Worm (Caenorhabditis elegans): ENCODE data around the gene mpst-1.

The mpst-1 gene

ce11 chrV:11803518-11803994 is 23.3 kb downstream of the mpst-1 start:
- no peak for TF ChIP-seq unc-62 (GFP tag; optimal IDR thresholded peaks at IDR 0.05)

DNA sequence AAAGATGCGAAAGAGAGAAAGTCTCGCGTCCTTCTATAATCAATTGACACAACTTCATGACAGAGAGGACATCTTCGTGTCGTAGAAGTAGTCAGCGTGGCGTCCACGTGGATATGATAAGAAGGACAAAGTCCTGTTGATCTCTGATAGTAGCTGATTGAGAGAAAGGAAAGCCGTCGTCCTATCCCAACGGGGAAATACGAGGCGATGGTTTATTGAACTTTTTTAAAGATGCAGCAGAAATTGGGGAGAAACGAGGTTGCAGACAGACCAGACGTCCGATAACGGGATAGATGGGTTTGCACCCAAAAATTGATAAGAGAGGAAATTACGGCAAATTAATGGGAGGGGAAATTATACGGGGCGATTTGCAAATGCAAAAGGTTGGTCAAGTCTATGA is 24.4 kb downstream of the mpst-1 start:
- TF ChIP-seq unc-62 (GFP tag; optimal IDR thresholded peaks at IDR 0.05) = no peak

ce11 chrV:11801076-11801849 is 25.6 kb downstream of the mpst-1 start:
- no peak for TF ChIP-seq unc-62 (GFP tag; optimal IDR thresholded peaks at IDR 0.05)

- no peak for TF ChIP-seq unc-62 (GFP tag; optimal IDR thresholded peaks at IDR 0.05)
Observed at ce11 chrV:11800486-11800885, 26.4 kb downstream of the mpst-1 start.

ce11 chrV:11799252-11799822 is 27.5 kb downstream of the mpst-1 start:
- TF ChIP-seq unc-62 (GFP tag; optimal IDR thresholded peaks at IDR 0.05) = no peak

DNA sequence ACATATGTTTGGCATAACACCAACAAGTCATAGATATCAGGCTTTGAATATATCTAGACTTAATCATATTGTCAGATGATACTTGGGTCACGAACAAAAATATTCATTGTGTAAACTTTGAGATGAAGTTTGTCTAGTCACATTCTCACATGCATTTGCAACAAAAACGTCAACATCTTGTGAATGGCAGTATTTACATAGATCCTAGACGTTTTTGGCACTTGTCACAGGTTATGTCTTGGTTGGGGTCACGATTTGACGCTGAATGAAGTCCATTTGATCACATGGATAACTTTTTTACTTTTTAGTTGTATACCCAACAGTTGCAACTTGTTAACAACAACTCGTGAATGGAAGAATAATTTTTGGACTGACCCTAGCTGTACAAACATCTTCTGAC is 28.5 kb downstream of the mpst-1 start:
- TF ChIP-seq unc-62 (GFP tag; optimal IDR thresholded peaks at IDR 0.05) = no peak

DNA sequence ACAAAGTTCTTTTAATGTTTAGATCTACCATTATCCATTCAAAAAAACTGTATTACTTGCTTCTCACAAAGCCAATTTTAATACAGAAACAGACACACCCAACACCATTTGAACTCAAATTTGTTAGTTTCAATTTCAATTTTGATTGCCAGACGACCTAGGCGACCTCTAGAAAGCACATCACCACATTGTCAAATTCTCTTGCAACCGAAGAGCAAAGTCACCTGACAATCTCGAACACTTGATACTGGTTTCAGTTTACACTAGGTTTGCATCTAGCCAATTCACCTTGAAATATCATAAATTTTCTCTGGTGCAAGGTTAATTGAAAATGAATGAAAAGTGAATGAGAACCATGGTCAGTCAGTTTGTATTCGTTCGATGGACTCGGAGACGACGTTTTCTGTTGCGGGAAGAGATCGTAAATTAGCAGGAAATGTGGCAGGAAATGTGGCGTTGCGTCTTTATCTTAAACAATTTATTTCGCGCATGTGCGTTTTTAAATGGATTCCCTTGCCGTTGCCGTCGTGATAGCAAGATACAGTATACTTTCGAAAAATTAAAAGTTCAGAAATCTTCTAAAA is 29.5 kb downstream of the mpst-1 start:
- TF ChIP-seq unc-62 (GFP tag; optimal IDR thresholded peaks at IDR 0.05) = no peak

DNA sequence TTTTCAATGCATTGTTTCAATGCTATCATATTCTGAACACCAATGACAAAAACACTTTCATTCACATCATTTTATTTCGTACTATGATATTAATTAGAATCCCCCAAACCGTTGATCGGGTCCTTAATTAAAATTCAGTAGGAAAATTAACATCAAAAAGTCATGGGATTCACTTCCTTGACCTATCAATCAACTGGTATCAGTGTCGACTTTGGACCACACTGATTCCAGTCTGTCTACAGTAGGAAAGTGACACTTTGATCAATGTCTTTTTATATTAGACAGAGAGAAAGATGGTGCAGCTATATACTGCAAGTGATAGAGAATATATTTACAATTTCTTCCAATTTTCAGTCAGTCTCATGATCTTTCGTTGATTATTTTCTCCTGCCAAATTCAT is 30.5 kb downstream of the mpst-1 start:
- TF ChIP-seq unc-62 (GFP tag; optimal IDR thresholded peaks at IDR 0.05) = no peak

DNA sequence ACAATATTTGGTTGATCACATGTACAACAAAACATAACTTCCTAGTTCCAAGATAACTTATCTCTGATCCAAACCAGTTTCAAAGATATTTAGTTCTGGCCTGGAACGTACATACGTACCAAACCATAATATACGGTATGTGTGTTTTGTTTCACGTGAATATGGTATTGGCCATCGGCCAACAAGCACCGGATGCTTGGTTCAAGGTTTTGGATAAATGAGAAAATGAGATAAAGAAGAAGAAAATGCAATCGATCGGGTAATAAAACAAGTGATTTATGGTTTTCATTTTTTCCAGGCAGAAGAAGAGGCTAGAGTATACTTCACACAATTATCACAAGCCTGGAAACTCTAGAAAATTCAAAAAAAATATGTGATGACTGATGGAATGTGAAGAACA is 31.5 kb downstream of the mpst-1 start:
- TF ChIP-seq unc-62 (GFP tag; optimal IDR thresholded peaks at IDR 0.05) = no peak

DNA sequence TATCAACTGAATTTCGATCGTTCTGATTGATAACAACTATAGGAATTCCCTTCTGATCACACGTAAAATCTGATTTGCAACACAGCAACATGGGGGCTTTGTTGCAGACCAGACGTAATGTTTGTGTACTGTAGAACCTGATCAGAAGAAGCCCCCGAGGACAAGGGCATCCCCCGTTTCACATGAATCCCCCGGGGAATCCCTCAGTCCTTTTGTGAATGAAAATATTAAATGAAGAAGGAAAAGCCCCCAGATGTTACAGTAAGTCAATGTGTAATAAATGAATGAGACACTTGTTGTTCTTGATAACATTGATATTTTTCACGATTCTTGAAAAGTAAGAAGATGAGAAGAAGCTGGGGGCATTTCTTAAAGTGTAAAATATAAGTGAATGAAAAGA is 32.7 kb downstream of the mpst-1 start:
- TF ChIP-seq unc-62 (GFP tag; optimal IDR thresholded peaks at IDR 0.05) = no peak

ce11 chrV:11789474-11789873 is 37.4 kb downstream of the mpst-1 start, which contains the start of gene D2023.1:
Gene D2023.1 (plus strand): TSS chrV:11789550.
- TF ChIP-seq unc-62 (GFP tag; optimal IDR thresholded peaks at IDR 0.05) = no peak

ce11 chrV:11787742-11788238 is 39.1 kb downstream of the mpst-1 start, which contains the start of gene F55A11.8:
Gene F55A11.8 (plus strand): TSS chrV:11788188.
- TF ChIP-seq unc-62 (GFP tag; optimal IDR thresholded peaks at IDR 0.05) = no peak

DNA sequence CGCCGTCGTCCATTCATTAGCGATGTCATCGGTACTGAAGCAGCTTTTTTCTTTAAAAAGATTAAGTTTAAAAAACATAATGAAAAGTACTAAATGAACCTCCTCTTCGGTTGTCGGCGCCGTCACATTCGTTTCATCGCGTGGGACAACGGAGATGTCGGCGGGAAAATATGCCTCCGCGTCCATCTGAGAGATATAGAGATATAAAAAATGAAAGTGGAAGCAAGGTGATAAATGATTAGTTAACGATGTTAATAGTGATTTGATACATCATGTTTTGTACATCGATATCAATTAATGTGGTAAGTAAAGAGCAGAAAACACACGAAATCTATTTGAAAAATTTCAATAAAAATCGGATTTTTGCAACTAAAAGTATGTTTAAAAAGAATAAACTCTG is 39.6 kb downstream of the mpst-1 start, which contains the start of gene F55A11.7:
Gene F55A11.7, minus strand, starts transcription at position 186 of the 400 bp plus-strand sequence.
- no peak for TF ChIP-seq unc-62 (GFP tag; optimal IDR thresholded peaks at IDR 0.05)

DNA sequence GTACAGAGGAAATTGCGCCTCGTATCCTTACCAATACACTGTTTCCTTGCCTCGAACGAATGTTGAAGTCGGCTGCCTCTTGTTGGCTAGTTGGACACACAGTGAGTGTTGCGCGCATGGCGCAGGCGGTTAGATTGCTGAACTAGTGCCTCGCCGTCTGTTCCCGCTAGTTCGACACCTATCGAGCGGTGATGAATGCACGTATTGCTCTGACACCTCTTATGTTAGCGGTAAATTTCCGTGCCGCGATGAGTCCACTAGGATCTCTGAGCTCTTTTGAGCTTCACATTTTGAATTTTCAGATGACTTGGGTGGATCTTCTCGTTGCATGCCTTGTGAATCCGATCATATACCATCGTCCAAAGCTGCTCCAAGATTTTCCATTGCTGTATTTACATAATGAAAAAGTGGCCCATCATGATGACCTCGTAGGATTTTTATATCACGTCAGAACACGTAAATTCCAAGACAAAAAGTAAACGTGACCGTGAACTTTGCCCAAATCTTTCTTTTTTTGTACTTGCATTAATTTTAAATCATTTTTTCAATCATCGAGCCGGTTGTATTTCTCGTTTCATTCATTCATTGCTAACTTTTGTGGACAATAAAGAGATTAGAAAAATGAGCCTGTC is 43.9 kb downstream of the mpst-1 start, which contains the start of gene F55A11.11:
Gene F55A11.11, plus strand, starts transcription at position 341 of the 632 bp plus-strand sequence.
- no peak for TF ChIP-seq unc-62 (GFP tag; optimal IDR thresholded peaks at IDR 0.05)

- no peak for TF ChIP-seq unc-62 (GFP tag; optimal IDR thresholded peaks at IDR 0.05)
Observed at ce11 chrV:11779810-11780209, 47.1 kb downstream of the mpst-1 start.

DNA sequence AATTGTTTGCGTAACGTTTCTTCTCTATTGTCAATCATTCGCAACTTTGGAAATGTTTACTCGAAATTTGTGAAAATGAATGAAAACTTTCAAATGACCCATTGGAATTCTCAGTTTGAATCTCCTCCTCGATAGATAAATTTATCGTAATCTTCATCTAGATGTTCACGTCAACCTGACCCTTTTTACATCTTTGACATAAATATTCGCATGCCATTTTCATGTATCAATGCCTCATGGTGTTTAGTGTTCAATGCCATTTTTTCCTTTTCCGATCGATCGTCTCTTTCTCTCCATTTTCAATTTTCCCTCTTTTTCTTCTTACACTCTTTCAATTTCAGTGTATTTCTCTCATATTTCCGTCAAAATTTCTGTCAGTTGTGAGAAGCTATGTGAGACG is 47.6 kb downstream of the mpst-1 start:
- TF ChIP-seq unc-62 (GFP tag; optimal IDR thresholded peaks at IDR 0.05) = no peak

All from whole organism, dauer.